Worm (Caenorhabditis elegans) whole organism, young adult: ENCODE measurements around the gene kcnl-3.

ENCODE experiments used
- B0261.1 ChIP-seq: sonication (generic microtip); optimal IDR thresholded peaks from 2 replicates; lab custom pipeline; 2016; ENCODE audit warnings: mild to moderate bottlenecking, missing genetic modification characterization, moderate library complexity, missing compliant biosample characterization
- C17E4.6 ChIP-seq: fragments of 200-800 bp; sonication (Bioruptor generic); IDR thresholded peaks from 2 replicates; pipeline ENCODE4 v1.3.6; 2022; ENCODE audit warnings: missing genetic modification reagents, missing genetic modification characterization, missing compliant biosample characterization
- F10E7.11 ChIP-seq: sonication (generic microtip); optimal IDR thresholded peaks from 2 replicates; lab custom pipeline; 2017; ENCODE audit warnings: mild to moderate bottlenecking, missing genetic modification characterization, moderate library complexity, missing compliant biosample characterization
- F23B12.7 ChIP-seq: sonication (generic microtip); optimal IDR thresholded peaks from 2 replicates; lab custom pipeline; 2017; ENCODE audit warnings: missing genetic modification characterization, mild to moderate bottlenecking, missing compliant biosample characterization, antibody characterized with exemption, moderate library complexity; ENCODE audit not compliant: insufficient read depth
- F37B4.10 ChIP-seq: fragments of 200-800 bp; sonication (Bioruptor generic); IDR thresholded peaks from 2 replicates; pipeline ENCODE4 v1.3.6; 2022; ENCODE audit warnings: missing genetic modification characterization, missing compliant biosample characterization
- K11D2.4 ChIP-seq: fragments of 200-800 bp; sonication (Bioruptor generic); IDR thresholded peaks from 2 replicates; pipeline ENCODE4 v1.3.6; 2022; ENCODE audit warnings: missing genetic modification reagents, missing genetic modification characterization, missing compliant biosample characterization
- T26A5.8 ChIP-seq: sonication (generic microtip); optimal IDR thresholded peaks from 2 replicates; lab custom pipeline; 2016; ENCODE audit warnings: missing genetic modification characterization, missing compliant biosample characterization
- Y67H2A.10 ChIP-seq: fragments of 200-800 bp; sonication (Bioruptor generic); conservative IDR thresholded peaks from 2 replicates; pipeline ENCODE4 v1.3.6; 2022; ENCODE audit warnings: missing genetic modification reagents, missing genetic modification characterization, missing compliant biosample characterization
- akir-1 ChIP-seq: fragments of 200-800 bp; sonication (Bioruptor generic); optimal IDR thresholded peaks from 2 replicates; lab custom pipeline; 2018; ENCODE audit warnings: mild to moderate bottlenecking, missing genetic modification characterization, moderate library complexity, missing compliant biosample characterization
- attf-6 ChIP-seq: fragments of 200-800 bp; sonication (Bioruptor generic); IDR thresholded peaks from 2 replicates; pipeline ENCODE4 v1.3.6; 2022; ENCODE audit warnings: missing genetic modification reagents, missing genetic modification characterization, missing compliant biosample characterization
- bed-2 ChIP-seq: fragments of 200-800 bp; sonication (Bioruptor generic); IDR thresholded peaks from 2 replicates; pipeline ENCODE4 v1.3.6; 2022; ENCODE audit warnings: missing genetic modification reagents, missing genetic modification characterization, missing compliant biosample characterization
- ceh-100 ChIP-seq: fragments of 200-800 bp; sonication (Bioruptor generic); IDR thresholded peaks from 2 replicates; pipeline ENCODE4 v1.3.6; 2022; ENCODE audit warnings: missing genetic modification reagents, missing genetic modification characterization, missing compliant biosample characterization
- ceh-27 ChIP-seq: fragments of 200-800 bp; sonication (Bioruptor generic); optimal IDR thresholded peaks from 2 replicates; lab custom pipeline; 2018; ENCODE audit warnings: mild to moderate bottlenecking, missing genetic modification characterization, moderate library complexity, missing compliant biosample characterization
- ceh-79 ChIP-seq: sonication (generic microtip); optimal IDR thresholded peaks from 2 replicates; lab custom pipeline; 2017; ENCODE audit warnings: mild to moderate bottlenecking, missing genetic modification characterization, missing compliant biosample characterization
- ceh-91 ChIP-seq: fragments of 200-800 bp; sonication (Bioruptor generic); IDR thresholded peaks from 2 replicates; pipeline ENCODE4 v1.3.6; 2022; ENCODE audit warnings: missing genetic modification reagents, missing genetic modification characterization, missing compliant biosample characterization
- die-1 ChIP-seq: sonication (generic microtip); optimal IDR thresholded peaks from 2 replicates; lab custom pipeline; 2016; ENCODE audit warnings: missing genotype, mild to moderate bottlenecking, missing genetic modification characterization, missing compliant biosample characterization
- dpl-1 ChIP-seq: fragments of 150-350 bp; optimal IDR thresholded peaks from 2 replicates; lab custom pipeline; 2014; ENCODE audit warnings: missing biosample characterization, missing genetic modification reagents, missing genetic modification characterization
- efl-1 ChIP-seq: fragments of 150-350 bp; optimal IDR thresholded peaks from 2 replicates; lab custom pipeline; 2014; ENCODE audit warnings: missing biosample characterization, missing genetic modification reagents, missing genetic modification characterization
- egl-44 ChIP-seq: fragments of 200-800 bp; sonication (Bioruptor generic); IDR thresholded peaks from 2 replicates; pipeline ENCODE4 v1.3.6; 2022; ENCODE audit warnings: missing genetic modification reagents, missing genetic modification characterization, missing compliant biosample characterization
- ets-4 ChIP-seq: fragments of 200-800 bp; sonication (Bioruptor generic); optimal IDR thresholded peaks from 2 replicates; lab custom pipeline; 2018; ENCODE audit warnings: mild to moderate bottlenecking, missing genetic modification characterization, missing compliant biosample characterization
- him-1 ChIP-seq: sonication (generic microtip); optimal IDR thresholded peaks from 2 replicates; lab custom pipeline; 2016; ENCODE audit warnings: missing genotype, missing genetic modification reagents, missing genetic modification characterization, missing compliant biosample characterization
- hmg-1.2 ChIP-seq: fragments of 200-800 bp; sonication (Bioruptor generic); IDR thresholded peaks from 2 replicates; pipeline ENCODE4 v1.3.6; 2022; ENCODE audit warnings: missing genetic modification reagents, missing genetic modification characterization, missing compliant biosample characterization
- lag-1 ChIP-seq: fragments of 200-800 bp; sonication (Bioruptor generic); IDR thresholded peaks from 2 replicates; pipeline ENCODE4 v1.3.6; 2022; ENCODE audit warnings: missing genetic modification reagents, missing genetic modification characterization, missing compliant biosample characterization
- lin-54 ChIP-seq: fragments of 200-800 bp; sonication (Bioruptor generic); optimal IDR thresholded peaks from 2 replicates; lab custom pipeline; 2018; ENCODE audit warnings: mild to moderate bottlenecking, missing genetic modification characterization, missing compliant biosample characterization
- lsl-1 ChIP-seq: fragments of 200-800 bp; sonication (Bioruptor generic); optimal IDR thresholded peaks from 2 replicates; lab custom pipeline; 2018; ENCODE audit warnings: mild to moderate bottlenecking, missing genetic modification characterization, moderate library complexity, missing compliant biosample characterization
- madf-10 ChIP-seq: sonication (generic microtip); optimal IDR thresholded peaks from 2 replicates; lab custom pipeline; 2016; ENCODE audit warnings: mild to moderate bottlenecking, missing genetic modification characterization, missing compliant biosample characterization
- mcd-1 ChIP-seq: fragments of 200-800 bp; sonication (Bioruptor generic); IDR thresholded peaks from 2 replicates; pipeline ENCODE4 v1.3.6; 2022; ENCODE audit warnings: missing genetic modification reagents, missing genetic modification characterization, missing compliant biosample characterization
- mel-28 ChIP-seq: sonication (generic microtip); optimal IDR thresholded peaks from 2 replicates; lab custom pipeline; 2016; ENCODE audit warnings: borderline replicate concordance, mild to moderate bottlenecking, missing genetic modification characterization, missing compliant biosample characterization
- mes-4 ChIP-seq: sonication (generic microtip); optimal IDR thresholded peaks from 2 replicates; lab custom pipeline; 2016; ENCODE audit warnings: missing genotype, missing genetic modification characterization, missing compliant biosample characterization
- nfyb-1 ChIP-seq: fragments of 200-800 bp; sonication (Bioruptor generic); IDR thresholded peaks from 2 replicates; pipeline ENCODE4 v1.3.6; 2022; ENCODE audit warnings: missing genetic modification reagents, missing genetic modification characterization, missing compliant biosample characterization
- nhr-120 ChIP-seq: fragments of 200-800 bp; sonication (Bioruptor generic); IDR thresholded peaks from 2 replicates; pipeline ENCODE4 v1.3.6; 2022; ENCODE audit warnings: missing genetic modification characterization, missing compliant biosample characterization
- nhr-179 ChIP-seq: sonication (generic microtip); optimal IDR thresholded peaks from 2 replicates; lab custom pipeline; 2016; ENCODE audit warnings: mild to moderate bottlenecking, missing genetic modification characterization, missing compliant biosample characterization
- pbrm-1 ChIP-seq: fragments of 200-800 bp; sonication (Bioruptor generic); IDR thresholded peaks from 2 replicates; pipeline ENCODE4 v1.3.6; 2022; ENCODE audit warnings: missing genetic modification reagents, missing genetic modification characterization, missing compliant biosample characterization
- pha-4 ChIP-seq: fragments of 150-350 bp; sonication (generic microtip); optimal IDR thresholded peaks from 2 replicates; lab custom pipeline; 2014; ENCODE audit warnings: missing biosample characterization, missing genetic modification reagents, missing genetic modification characterization
- rec-8 ChIP-seq, 2 experiments: sonication (generic microtip); optimal IDR thresholded peaks; 2 replicates each; lab custom pipeline; 2016; ENCODE audit warnings: mild to moderate bottlenecking in 2 of 2, missing genetic modification characterization in 2 of 2, missing genetic modification reagents in 2 of 2, missing genotype in 2 of 2, missing biosample characterization in 1 of 2, missing compliant biosample characterization in 1 of 2, moderate library complexity in 1 of 2
- repo-1 ChIP-seq: sonication (generic microtip); optimal IDR thresholded peaks from 2 replicates; lab custom pipeline; 2017; ENCODE audit warnings: mild to moderate bottlenecking, missing genetic modification characterization, missing compliant biosample characterization
- snpc-1.1 ChIP-seq: sonication (generic microtip); optimal IDR thresholded peaks from 2 replicates; lab custom pipeline; 2017; ENCODE audit warnings: missing genetic modification characterization, mild to moderate bottlenecking, missing compliant biosample characterization, antibody characterized with exemption, moderate library complexity, missing genotype, missing genetic modification reagents; ENCODE audit not compliant: insufficient read depth
- somi-1 ChIP-seq: fragments of 200-800 bp; sonication (Bioruptor generic); optimal IDR thresholded peaks from 2 replicates; lab custom pipeline; 2018; ENCODE audit warnings: mild to moderate bottlenecking, missing genetic modification characterization, missing compliant biosample characterization
- tbx-9 ChIP-seq: sonication (generic microtip); optimal IDR thresholded peaks from 2 replicates; lab custom pipeline; 2016; ENCODE audit warnings: borderline replicate concordance, missing genetic modification characterization, inconsistent platforms, missing compliant biosample characterization
- ztf-18 ChIP-seq: sonication (generic microtip); optimal IDR thresholded peaks from 2 replicates; lab custom pipeline; 2016; ENCODE audit warnings: missing genotype, mild to moderate bottlenecking, missing genetic modification characterization, missing compliant biosample characterization
- ztf-22 ChIP-seq: fragments of 200-800 bp; sonication (Bioruptor generic); optimal IDR thresholded peaks from 2 replicates; lab custom pipeline; 2018; ENCODE audit warnings: mild to moderate bottlenecking, missing genetic modification characterization, moderate library complexity, missing compliant biosample characterization
- ztf-26 ChIP-seq: sonication (generic microtip); optimal IDR thresholded peaks from 2 replicates; lab custom pipeline; 2017; ENCODE audit warnings: missing genetic modification characterization, missing compliant biosample characterization
- ztf-6 ChIP-seq: fragments of 200-800 bp; sonication (Bioruptor generic); IDR thresholded peaks from 2 replicates; pipeline ENCODE4 v1.3.6; 2022; ENCODE audit warnings: missing genetic modification reagents, missing genetic modification characterization, missing compliant biosample characterization

The kcnl-3 gene

DNA sequence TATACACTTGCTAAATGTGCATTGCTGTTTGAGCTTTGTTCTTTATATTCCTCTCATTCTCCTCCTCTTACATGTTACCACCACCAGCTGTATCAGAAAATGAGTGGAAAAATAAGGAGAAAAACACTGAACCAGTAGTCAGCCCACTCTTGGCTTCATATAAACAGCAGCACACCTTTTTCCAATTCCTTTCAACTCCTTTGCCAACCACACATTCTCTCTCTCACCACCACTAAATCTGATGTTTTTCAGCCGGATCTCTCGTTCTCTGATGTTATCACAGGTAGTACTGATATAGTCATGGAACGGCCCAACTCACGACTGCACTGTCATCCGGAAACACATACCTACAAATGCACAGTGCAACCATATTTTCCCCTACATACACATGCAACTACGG lies at the start of gene kcnl-3:
kcnl-3 (plus strand) TSS at position 301 of the 400 bp plus-strand sequence.
- TF ChIP-seq die-1 (no peak), tbx-9 (tag; lab: Kevin White, UChicago) (no peak), snpc-1.1 (tag; lab: Kevin White, UChicago) (no peak), mcd-1 (GFP tag; lab: Robert Waterston, UW) (no peak)
- TF ChIP-seq, all 124 proteins: peak for 0

DNA sequence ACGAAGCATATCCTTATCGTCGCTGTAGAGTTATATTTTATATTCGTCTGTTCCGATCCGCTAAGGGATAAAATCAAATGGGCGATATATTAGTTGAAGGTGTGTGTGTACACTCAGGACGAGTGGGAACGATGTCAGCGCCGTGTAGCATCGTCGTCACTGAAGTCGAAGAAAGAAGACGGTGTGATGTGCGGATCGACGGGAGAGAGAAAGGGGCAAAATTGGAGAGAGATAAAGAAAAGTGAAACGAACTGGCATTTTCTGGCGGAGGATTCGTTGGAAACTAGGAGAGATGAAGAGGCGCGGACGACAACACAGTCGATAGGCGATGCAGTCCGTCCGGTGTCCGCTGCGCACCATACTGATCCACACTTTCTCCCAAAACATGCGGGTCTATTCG lies 48.7 kb upstream of the kcnl-3 start, which contains the start of gene C26B9.3:
C26B9.3 (plus strand) TSS at position 343 of the 400 bp plus-strand sequence.
- TF ChIP-seq akir-1 (GFP tag; lab: Kevin White, UChicago): no peak
- TF ChIP-seq ceh-100 (GFP tag; lab: Robert Waterston, UW): no peak
- no peak for TF ChIP-seq egl-44
- TF ChIP-seq K11D2.4 (GFP tag; lab: Robert Waterston, UW): no peak
- no peak for TF ChIP-seq mcd-1 (GFP tag; lab: Robert Waterston, UW)
- no peak for TF ChIP-seq lag-1 (GFP tag; lab: Robert Waterston, UW)

DNA sequence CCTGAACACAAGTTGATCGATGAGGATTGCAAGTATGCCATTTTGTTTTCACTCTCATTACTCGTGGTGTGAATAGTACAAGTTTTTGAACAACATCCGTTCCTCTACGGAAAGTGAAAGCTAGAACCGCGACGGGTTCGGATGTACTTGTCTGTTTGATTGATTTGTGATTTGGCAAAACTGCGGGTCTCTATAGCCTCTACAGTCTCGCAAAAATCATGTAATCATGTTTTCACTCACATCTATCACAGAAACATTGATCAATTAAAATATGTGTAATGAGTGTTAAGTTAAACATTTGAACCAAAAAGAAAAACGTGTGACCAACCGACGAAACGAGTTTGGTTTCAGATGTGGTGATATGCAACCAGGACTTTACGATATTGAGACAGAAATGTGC lies 47.3 kb upstream of the kcnl-3 start:
- TF ChIP-seq ets-4: no peak
- no peak for TF ChIP-seq F10E7.11 (tag; lab: Kevin White, UChicago)
- TF ChIP-seq pha-4 (tag; lab: Kevin White, UChicago): no peak
- no peak for TF ChIP-seq ztf-18
- TF ChIP-seq lin-54 (GFP tag; lab: Kevin White, UChicago): no peak
- no peak for TF ChIP-seq efl-1
- no peak for TF ChIP-seq rec-8 (tag; optimal IDR thresholded peaks at IDR 0.05; lab: Kevin White, UChicago)
- no peak for TF ChIP-seq attf-6 (GFP tag; lab: Robert Waterston, UW)
- TF ChIP-seq repo-1: no peak
- TF ChIP-seq dpl-1: no peak

DNA sequence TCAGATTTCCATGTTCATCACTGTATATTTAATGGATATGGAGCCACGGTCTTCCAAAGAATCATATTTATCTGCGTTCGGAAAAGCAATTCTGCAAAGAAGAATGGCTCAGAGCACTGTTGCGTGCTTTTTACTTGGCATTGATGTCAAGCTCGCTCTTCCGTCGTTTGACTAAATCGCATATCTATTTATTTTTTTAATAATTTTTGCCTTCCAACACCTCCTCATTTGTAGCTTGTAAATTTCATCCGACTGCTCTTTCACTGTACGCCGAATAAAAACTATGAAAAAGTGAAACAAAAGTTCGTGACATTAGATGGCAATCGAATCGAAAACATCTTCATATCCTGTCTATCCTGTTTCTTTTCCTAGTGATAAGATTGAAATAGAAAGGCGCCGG lies 46.8 kb upstream of the kcnl-3 start, which contains the start of gene C26B9.2:
C26B9.2 (plus strand) TSS at position 301 of the 400 bp plus-strand sequence.
- TF ChIP-seq ztf-26 (tag; lab: Kevin White, UChicago) (no peak), mel-28 (tag; lab: Kevin White, UChicago) (no peak), nfyb-1 (GFP tag; lab: Robert Waterston, UW) (no peak), C17E4.6 (GFP tag; lab: Robert Waterston, UW) (no peak), bed-2 (GFP tag; lab: Robert Waterston, UW) (no peak), ceh-91 (GFP tag; lab: Robert Waterston, UW) (no peak), dpl-1 (no peak), him-1 (tag; lab: Kevin White, UChicago) (no peak), Y67H2A.10 (GFP tag; lab: Robert Waterston, UW) (no peak), ztf-6 (GFP tag; lab: Robert Waterston, UW) (no peak), ceh-27 (GFP tag; lab: Kevin White, UChicago) (no peak), madf-10 (tag; lab: Kevin White, UChicago) (no peak), lsl-1 (GFP tag; lab: Kevin White, UChicago) (no peak)
- TF ChIP-seq, all 124 proteins: peak for 0

DNA sequence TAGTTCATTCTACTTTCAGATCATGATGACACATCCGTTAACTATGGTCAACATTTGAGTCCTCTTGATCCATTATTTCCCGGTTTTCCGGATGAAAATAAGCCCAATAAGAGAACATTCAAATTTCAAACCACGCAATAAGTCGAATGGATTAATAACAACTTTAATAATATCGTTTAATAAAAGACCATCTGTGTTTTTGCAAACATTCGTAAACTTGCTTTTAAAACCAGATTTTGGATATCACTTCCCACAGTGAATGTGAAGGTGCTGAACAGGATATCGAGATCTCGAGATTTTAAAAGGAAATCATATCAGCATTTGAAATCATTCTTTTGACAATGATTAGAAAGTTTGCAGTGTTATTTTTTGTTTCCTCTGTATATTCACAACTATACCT lies 44.7 kb upstream of the kcnl-3 start, which contains the start of gene C26B9.7:
C26B9.7 (plus strand) TSS at position 301 of the 400 bp plus-strand sequence.
- TF ChIP-seq ceh-79: no peak
- TF ChIP-seq F37B4.10 (GFP tag; lab: Robert Waterston, UW): no peak
- no peak for TF ChIP-seq pbrm-1
- no peak for TF ChIP-seq F23B12.7 (tag; lab: Kevin White, UChicago)
- TF ChIP-seq nhr-179: no peak
- TF ChIP-seq dpl-1: no peak
- TF ChIP-seq B0261.1 (tag; lab: Kevin White, UChicago): no peak
- no peak for TF ChIP-seq somi-1 (GFP tag; lab: Kevin White, UChicago)
- no peak for TF ChIP-seq mes-4 (tag; lab: Kevin White, UChicago)
- TF ChIP-seq ztf-22 (GFP tag; lab: Kevin White, UChicago): no peak
- TF ChIP-seq hmg-1.2 (GFP tag; lab: Robert Waterston, UW): no peak
- no peak for TF ChIP-seq T26A5.8 (tag; lab: Kevin White, UChicago)
- no peak for TF ChIP-seq him-1 (tag; lab: Kevin White, UChicago)
- no peak for TF ChIP-seq nhr-120 (GFP tag; lab: Robert Waterston, UW)
